Fruit fly (Drosophila melanogaster): Measurements from ENCODE around the gene dpr14.

Gene dpr14

DNA sequence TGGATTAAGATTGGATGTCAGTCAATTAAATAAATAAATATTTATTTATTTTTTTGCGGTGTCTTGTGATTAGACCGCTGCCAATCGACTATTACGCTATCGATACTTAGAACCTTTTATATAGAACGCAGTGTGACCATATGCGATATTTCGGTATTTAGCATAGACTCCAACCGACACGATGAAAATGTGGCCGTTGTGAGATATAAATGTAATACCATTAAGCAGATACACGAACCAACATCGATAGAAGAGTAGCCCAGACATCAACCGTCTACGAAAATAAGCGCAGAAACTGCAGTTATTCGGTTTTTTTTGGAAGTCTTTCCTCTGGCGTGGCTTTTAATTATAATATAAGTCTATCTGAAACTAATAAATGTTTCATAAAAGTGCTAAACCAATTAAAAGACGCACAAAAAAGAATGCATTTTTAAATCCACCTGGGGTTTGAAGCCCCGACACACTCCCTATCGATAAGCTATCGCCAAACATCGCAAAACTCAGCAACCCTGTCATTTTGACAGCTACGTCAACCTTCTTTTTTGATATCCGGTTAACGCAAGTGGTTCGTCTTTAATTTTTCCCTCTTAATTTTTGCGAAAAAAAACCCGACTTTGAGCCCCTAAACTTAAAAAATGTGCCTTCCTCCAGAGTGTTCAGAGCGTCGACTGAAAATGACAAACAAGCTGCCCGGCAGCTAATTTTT lies 25.3 kb upstream of the dpr14 start, which contains the start of the genes Dhdds and RpS14a:
TSS of gene Dhdds (minus strand) at position 142 of the 706 bp plus-strand sequence.
TSS of gene RpS14a (plus strand) at position 533 of the 706 bp plus-strand sequence.
- TF ChIP-seq CG32121 (GFP tag; IDR thresholded peaks at IDR 0.05) = no peak
- no peak for TF ChIP-seq Pif1B (GFP tag; optimal IDR thresholded peaks at IDR 0.05)
- peak; percentile 1 for TF ChIP-seq gl (tag; optimal IDR thresholded peaks at IDR 0.05)
- TF ChIP-seq EcR (GFP tag; optimal IDR thresholded peaks at IDR 0.05) = no peak
- TF ChIP-seq D1 (tag; optimal IDR thresholded peaks at IDR 0.05) = no peak
- TF ChIP-seq CG12605 (GFP tag; IDR thresholded peaks at IDR 0.05) = 0 out of 2 replicates have a peak, but pooled peaks have one; percentile 18
- no peak for TF ChIP-seq CG9948 (tag; optimal IDR thresholded peaks at IDR 0.05)
- no peak for TF ChIP-seq rn (GFP tag; IDR thresholded peaks at IDR 0.05)
- no peak; the same call in 1 of the 2 replicates for TF ChIP-seq Ets98B (GFP tag; IDR thresholded peaks at IDR 0.05)
- peak; percentile 55 for TF ChIP-seq Snoo (tag; optimal IDR thresholded peaks at IDR 0.05)
- no peak for TF ChIP-seq CG10348 (GFP tag; IDR thresholded peaks at IDR 0.05)
- peak; percentile 38 for TF ChIP-seq CG34367 (tag; optimal IDR thresholded peaks at IDR 0.05)
- peak; percentile 32 for TF ChIP-seq Pif1A (GFP tag; optimal IDR thresholded peaks at IDR 0.05)
- TF ChIP-seq CG15710 (tag; optimal IDR thresholded peaks at IDR 0.05) = no peak
- TF ChIP-seq fd96Ca (GFP tag; IDR thresholded peaks at IDR 0.05) = no peak
- TF ChIP-seq CG8301 (tag; optimal IDR thresholded peaks at IDR 0.05) = no peak
- no peak for TF ChIP-seq CG14655 (GFP tag; optimal IDR thresholded peaks at IDR 0.05)
- no peak for TF ChIP-seq CG13204 (GFP tag; optimal IDR thresholded peaks at IDR 0.05)
- no peak for TF ChIP-seq CG4496 (GFP tag; IDR thresholded peaks at IDR 0.05)
- TF ChIP-seq CG17806 (tag; optimal IDR thresholded peaks at IDR 0.05) = no peak
- no peak for TF ChIP-seq CG8159 (tag; optimal IDR thresholded peaks at IDR 0.05)

DNA sequence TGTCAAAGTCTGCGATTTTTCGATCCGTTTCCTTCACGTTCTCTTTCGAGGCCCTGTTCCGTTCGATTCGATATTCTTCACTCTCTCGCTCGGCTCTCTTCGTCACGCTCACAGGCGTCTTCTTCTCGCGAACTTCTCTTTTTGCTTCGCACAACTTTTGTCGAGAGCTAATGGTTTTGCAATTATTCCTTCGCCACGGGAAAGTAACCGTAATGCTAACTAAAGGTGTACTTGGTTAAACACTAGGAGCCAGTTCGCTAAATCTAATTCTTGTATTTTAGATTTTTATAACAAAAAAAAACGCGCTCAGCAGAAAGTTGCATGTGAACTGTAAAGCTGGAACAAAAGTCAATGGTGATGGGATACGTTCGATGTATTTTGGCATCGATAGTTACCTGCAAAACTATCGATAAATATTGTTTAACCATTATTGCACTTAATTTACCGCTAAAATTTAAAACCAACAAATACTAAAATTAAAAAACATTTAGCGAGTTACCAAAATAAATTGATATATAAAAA lies 23.0 kb upstream of the dpr14 start, which contains the start of gene mahe:
TSS of gene mahe (minus strand) at position 355 of the 522 bp plus-strand sequence.
- TF ChIP-seq CG8159 (tag; optimal IDR thresholded peaks at IDR 0.05) (no peak), CG32121 (GFP tag; IDR thresholded peaks at IDR 0.05) (peak; percentile 25; the same call in 1 of the 2 replicates), Ets98B (GFP tag; IDR thresholded peaks at IDR 0.05) (0 out of 2 replicates have a peak, but pooled peaks have one; percentile 4), CG12605 (GFP tag; IDR thresholded peaks at IDR 0.05) (peak; percentile 31; the same call in 1 of the 2 replicates), Pif1B (GFP tag; optimal IDR thresholded peaks at IDR 0.05) (peak; percentile 0)

DNA sequence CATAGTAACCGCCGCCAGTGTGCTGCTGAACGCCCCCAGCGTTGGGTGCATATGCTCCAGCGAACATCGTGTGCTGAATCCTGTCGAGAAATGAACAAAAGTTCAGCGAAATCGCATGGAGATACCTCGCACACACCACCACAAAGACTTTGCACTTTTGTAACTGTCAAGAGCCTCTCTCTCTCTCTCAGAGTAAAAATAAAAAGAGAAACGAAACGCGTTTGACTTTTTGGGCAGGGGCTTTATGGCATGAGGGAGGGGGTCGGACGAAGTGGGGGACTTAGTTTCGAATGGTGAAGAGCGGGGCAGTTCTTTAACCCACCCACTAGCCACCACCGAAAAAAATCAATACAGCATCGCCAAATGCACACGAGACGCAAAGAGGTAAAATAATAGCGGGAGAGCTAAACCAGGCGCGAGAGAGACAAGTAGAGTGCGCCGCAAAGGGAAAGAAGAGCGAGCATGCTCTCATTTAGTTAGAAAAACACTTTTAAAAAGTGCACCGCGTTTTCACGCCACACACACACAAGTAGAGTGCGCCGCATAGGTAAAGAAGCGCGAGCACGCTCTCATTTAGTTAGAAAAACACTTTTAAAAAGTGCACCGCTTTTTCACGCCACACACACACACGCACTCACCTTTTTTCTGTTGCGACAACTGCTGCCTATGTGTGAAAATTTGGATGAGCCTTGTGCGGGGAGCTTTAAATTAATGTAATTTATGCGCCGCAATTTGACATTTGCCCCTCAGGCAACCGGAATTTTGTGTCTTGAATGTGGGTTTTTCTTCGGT lies 22.3 kb upstream of the dpr14 start:
- TF ChIP-seq rn (GFP tag; IDR thresholded peaks at IDR 0.05) (no peak), EcR (GFP tag; optimal IDR thresholded peaks at IDR 0.05) (peak; percentile 40), CG15710 (tag; optimal IDR thresholded peaks at IDR 0.05) (no peak), CG32121 (GFP tag; IDR thresholded peaks at IDR 0.05) (0 out of 2 replicates have a peak, but pooled peaks have one; percentile 34), gl (tag; optimal IDR thresholded peaks at IDR 0.05) (no peak), Snoo (tag; optimal IDR thresholded peaks at IDR 0.05) (peak; percentile 5), CG8159 (tag; optimal IDR thresholded peaks at IDR 0.05) (no peak), fd96Ca (GFP tag; IDR thresholded peaks at IDR 0.05) (no peak), CG13204 (GFP tag; optimal IDR thresholded peaks at IDR 0.05) (no peak), CG10348 (GFP tag; IDR thresholded peaks at IDR 0.05) (no peak), CG34367 (tag; optimal IDR thresholded peaks at IDR 0.05) (no peak), Pif1A (GFP tag; optimal IDR thresholded peaks at IDR 0.05) (no peak), CG9948 (tag; optimal IDR thresholded peaks at IDR 0.05) (no peak), CG8301 (tag; optimal IDR thresholded peaks at IDR 0.05) (peak; percentile 20), CG17806 (tag; optimal IDR thresholded peaks at IDR 0.05) (no peak), D1 (tag; optimal IDR thresholded peaks at IDR 0.05) (no peak), Pif1B (GFP tag; optimal IDR thresholded peaks at IDR 0.05) (no peak), CG4496 (GFP tag; IDR thresholded peaks at IDR 0.05) (no peak; the same call in 2 of the 3 replicates), CG14655 (GFP tag; optimal IDR thresholded peaks at IDR 0.05) (no peak), CG12605 (GFP tag; IDR thresholded peaks at IDR 0.05) (peak; percentile 40; the same call in 1 of the 2 replicates), Ets98B (GFP tag; IDR thresholded peaks at IDR 0.05) (no peak)

DNA sequence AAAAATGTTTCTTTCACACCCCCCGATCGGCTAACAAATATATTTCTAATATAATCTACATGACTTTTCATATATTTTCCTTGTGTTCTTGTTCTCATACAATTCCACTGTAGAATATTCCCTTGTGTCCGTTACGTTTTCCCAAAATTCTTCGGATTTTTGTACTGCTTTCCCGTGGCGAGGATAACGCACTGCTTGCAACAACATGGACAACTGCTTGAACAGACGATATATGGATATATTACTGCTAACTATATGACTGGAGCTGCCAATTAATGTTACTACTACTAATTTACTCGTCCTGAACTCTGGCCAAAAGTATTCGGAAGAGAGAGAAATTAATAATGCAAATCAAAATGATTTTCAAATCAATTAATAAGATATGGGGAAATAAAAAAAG lies 16.8 kb upstream of the dpr14 start:
- TF ChIP-seq CG10348 (GFP tag; IDR thresholded peaks at IDR 0.05) (no peak), CG32121 (GFP tag; IDR thresholded peaks at IDR 0.05) (no peak), EcR (GFP tag; optimal IDR thresholded peaks at IDR 0.05) (no peak), CG4496 (GFP tag; IDR thresholded peaks at IDR 0.05) (no peak), CG14655 (GFP tag; optimal IDR thresholded peaks at IDR 0.05) (no peak), fd96Ca (GFP tag; IDR thresholded peaks at IDR 0.05) (no peak), CG12605 (GFP tag; IDR thresholded peaks at IDR 0.05) (no peak), Pif1A (GFP tag; optimal IDR thresholded peaks at IDR 0.05) (no peak), CG8301 (tag; optimal IDR thresholded peaks at IDR 0.05) (no peak)

DNA sequence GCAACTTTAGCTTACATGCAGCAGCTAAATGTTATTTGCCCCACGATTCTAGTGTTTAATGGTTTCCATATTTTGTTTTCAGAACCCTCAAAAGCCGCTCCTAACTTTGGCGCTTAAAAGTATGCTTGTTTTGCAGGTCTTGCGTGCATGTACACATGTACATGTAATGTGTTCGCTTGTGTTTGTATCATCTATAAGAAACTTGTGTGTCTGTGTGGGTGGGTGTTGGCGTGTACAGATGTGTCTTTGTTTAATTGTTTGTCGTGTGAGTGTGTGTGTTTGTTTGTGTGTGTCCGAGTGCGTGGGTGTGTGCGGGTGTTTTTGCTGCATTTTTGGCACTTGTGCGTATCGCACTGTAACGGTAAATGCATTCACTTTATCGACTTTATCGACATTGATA lies 15.0 kb upstream of the dpr14 start:
- TF ChIP-seq CG32121 (GFP tag; IDR thresholded peaks at IDR 0.05) (peak; percentile 35; the same call in 1 of the 2 replicates), Pif1A (GFP tag; optimal IDR thresholded peaks at IDR 0.05) (no peak)

All from whole organism, pupa.